Worm (Caenorhabditis elegans) whole organism, L4 larva: Measurements from ENCODE around the gene sre-41.

Experiments
- ces-1 ChIP-seq: fragments of 150-350 bp; sonication (generic microtip); optimal IDR thresholded peaks from 4 replicates; lab custom pipeline; 2014; ENCODE audit warnings: missing biosample characterization, missing genetic modification reagents, missing genetic modification characterization
- dve-1 ChIP-seq: sonication (generic microtip); optimal IDR thresholded peaks from 2 replicates; lab custom pipeline; 2017; ENCODE audit warnings: antibody characterized with exemption, mild to moderate bottlenecking, missing genetic modification characterization, missing compliant biosample characterization; ENCODE audit not compliant: insufficient read depth
- hif-1 ChIP-seq, 2 experiments: sonication (generic microtip); optimal IDR thresholded peaks; 2 replicates each; lab custom pipeline; 2016 to 2017; ENCODE audit warnings: missing compliant biosample characterization in 2 of 2, missing genetic modification characterization in 2 of 2, missing genetic modification reagents in 2 of 2, missing genotype in 2 of 2, mild to moderate bottlenecking in 1 of 2
- lin-13 ChIP-seq: fragments of 150-350 bp; optimal IDR thresholded peaks from 2 replicates; lab custom pipeline; 2014; ENCODE audit warnings: missing biosample characterization, missing genetic modification reagents, missing genetic modification characterization
- lin-39 ChIP-seq: fragments of 150-350 bp; optimal IDR thresholded peaks from 2 replicates; lab custom pipeline; 2014; ENCODE audit warnings: missing biosample characterization, missing genetic modification reagents, missing genetic modification characterization
- pqm-1 ChIP-seq: sonication (generic microtip); optimal IDR thresholded peaks from 2 replicates; lab custom pipeline; 2017; ENCODE audit warnings: missing biosample characterization, missing genetic modification characterization
- unc-39 ChIP-seq: sonication (generic microtip); optimal IDR thresholded peaks from 2 replicates; lab custom pipeline; 2017; ENCODE audit warnings: missing biosample characterization, missing genetic modification characterization

- TF ChIP-seq lin-13 (GFP tag; lab: Kevin White, UChicago) (no peak), unc-39 (no peak), ces-1 (GFP tag; lab: Kevin White, UChicago) (no peak), hif-1 (tag; optimal IDR thresholded peaks at IDR 0.05; lab: Kevin White, UChicago) (no peak), pqm-1 (tag; lab: Kevin White, UChicago) (no peak), dve-1 (tag; lab: Kevin White, UChicago) (no peak), lin-39 (no peak)
These were observed 20.6 kb downstream of the sre-41 start, which contains the start of gene sre-31 for ce11 chrII:12408717-12409116.
